Fruit fly (Drosophila melanogaster) whole organism, adult: ENCODE data around the gene CG14341.
A peak's percentile ranks its signal among the peaks of the same experiment; 100 is the strongest.

Source experiments
- CG11617 ChIP-seq: fragments of 200-800 bp; sonication (Bioruptor generic); optimal IDR thresholded peaks from 2 replicates; lab custom pipeline; 2017; ENCODE audit warnings: mild to moderate bottlenecking, missing biosample characterization, missing genetic modification reagents, missing genetic modification characterization
- CG14711 ChIP-seq: fragments of 200-800 bp; sonication (Bioruptor generic); optimal IDR thresholded peaks from 2 replicates; lab custom pipeline; 2018; ENCODE audit warnings: missing biosample characterization, mild to moderate bottlenecking, missing genetic modification characterization, moderate library complexity
- CG1620 ChIP-seq: fragments of 200-800 bp; sonication (Bioruptor generic); optimal IDR thresholded peaks from 2 replicates; lab custom pipeline; 2016; ENCODE audit warnings: missing biosample characterization, missing genetic modification characterization
- CG33017 ChIP-seq: fragments of 200-800 bp; sonication (Bioruptor generic); optimal IDR thresholded peaks from 2 replicates; lab custom pipeline; 2018; ENCODE audit warnings: missing biosample characterization, mild to moderate bottlenecking, missing genetic modification characterization, moderate library complexity
- CG5204 ChIP-seq: fragments of 200-800 bp; sonication (Bioruptor generic); optimal IDR thresholded peaks from 2 replicates; lab custom pipeline; 2016; ENCODE audit warnings: missing biosample characterization, missing genetic modification characterization
- CG7045 ChIP-seq: fragments of 200-800 bp; sonication (Bioruptor generic); optimal IDR thresholded peaks from 2 replicates; lab custom pipeline; 2017; ENCODE audit warnings: missing biosample characterization, mild to moderate bottlenecking, missing genetic modification characterization
- Crg-1 ChIP-seq: fragments of 200-800 bp; sonication (Bioruptor generic); optimal IDR thresholded peaks from 2 replicates; lab custom pipeline; 2016; ENCODE audit warnings: missing biosample characterization, missing genetic modification characterization
- Hr96 ChIP-seq: fragments of 200-800 bp; sonication (Bioruptor generic); optimal IDR thresholded peaks from 2 replicates; lab custom pipeline; 2016; ENCODE audit warnings: missing biosample characterization, missing genetic modification characterization
- cic ChIP-seq: fragments of 200-800 bp; sonication (Bioruptor generic); optimal IDR thresholded peaks from 2 replicates; lab custom pipeline; 2017; ENCODE audit warnings: missing biosample characterization, mild to moderate bottlenecking, missing genetic modification characterization, moderate library complexity
- kay ChIP-seq: fragments of 200-800 bp; sonication (Bioruptor generic); peaks from one replicate; lab custom pipeline; 2016; ENCODE audit warnings: missing biosample characterization, missing genetic modification characterization, borderline replicate concordance
- ovo ChIP-seq: fragments of 200-800 bp; sonication (Bioruptor generic); optimal IDR thresholded peaks from 2 replicates; lab custom pipeline; 2016; ENCODE audit warnings: missing biosample characterization, missing genetic modification characterization
- pad ChIP-seq: fragments of 200-800 bp; sonication (Bioruptor generic); optimal IDR thresholded peaks from 3 replicates; lab custom pipeline; 2017; ENCODE audit warnings: missing biosample characterization, missing genetic modification characterization, mild to moderate bottlenecking, moderate library complexity, missing genetic modification reagents
- toe ChIP-seq: fragments of 200-800 bp; sonication (Bioruptor generic); optimal IDR thresholded peaks from 2 replicates; lab custom pipeline; 2016; ENCODE audit warnings: missing biosample characterization, missing genetic modification characterization

- TF ChIP-seq CG5204 (GFP tag; lab: Kevin White, UChicago) (peak; percentile 77), CG14711 (tag; lab: Kevin White, UChicago) (peak; percentile 59), cic (GFP tag; lab: Kevin White, UChicago) (peak; percentile 78), Hr96 (peak; percentile 57), CG33017 (tag; lab: Kevin White, UChicago) (peak; percentile 70), pad (GFP tag; lab: Kevin White, UChicago) (peak; percentile 52), CG7045 (GFP tag; lab: Kevin White, UChicago) (peak; percentile 45), CG11617 (GFP tag; lab: Kevin White, UChicago) (peak; percentile 79), kay (GFP tag; lab: Kevin White, UChicago) (peak; percentile 97), ovo (GFP tag; lab: Kevin White, UChicago) (peak; percentile 93), CG1620 (GFP tag; lab: Kevin White, UChicago) (peak; percentile 64), Crg-1 (GFP tag; lab: Kevin White, UChicago) (peak; percentile 49), toe (GFP tag; lab: Kevin White, UChicago) (peak; percentile 64)
Measured at dm6 chr2L:1118880-1119809, 47.2 kb upstream of the CG14341 start.
